Worm (Caenorhabditis elegans) whole organism, dauer: Measurements from ENCODE around the gene T26G10.5.

Experiments
- unc-62 ChIP-seq: sonication (generic microtip); optimal IDR thresholded peaks from 2 replicates; lab custom pipeline; 2017; ENCODE audit warnings: missing biosample characterization, missing genetic modification reagents, missing genetic modification characterization

T26G10.5 gene

ce11 chrIII:9426301-9426700 is at the start of gene T26G10.5:
Gene T26G10.5 (minus strand): TSS chrIII:9426401.
- no peak for TF ChIP-seq unc-62 (GFP tag; lab: Kevin White, UChicago)

- TF ChIP-seq unc-62 (GFP tag; lab: Kevin White, UChicago): no peak
Observed at ce11 chrIII:9474501-9474900, 48.3 kb upstream of the T26G10.5 start.

- TF ChIP-seq unc-62 (GFP tag; lab: Kevin White, UChicago): no peak
Observed at ce11 chrIII:9472464-9472863, 46.3 kb upstream of the T26G10.5 start.

ce11 chrIII:9471996-9472395 is 45.8 kb upstream of the T26G10.5 start:
- TF ChIP-seq unc-62 (GFP tag; lab: Kevin White, UChicago): no peak

ce11 chrIII:9467857-9468256 is 41.7 kb upstream of the T26G10.5 start, which contains the start of gene tag-342:
Gene tag-342 (plus strand): TSS chrIII:9468157.
- TF ChIP-seq unc-62 (GFP tag; lab: Kevin White, UChicago): no peak

ce11 chrIII:9467095-9467494 is 40.9 kb upstream of the T26G10.5 start, which contains the start of gene baf-1:
Gene baf-1 (plus strand): TSS chrIII:9467464.
- TF ChIP-seq unc-62 (GFP tag; lab: Kevin White, UChicago): no peak

ce11 chrIII:9465865-9466264 is 39.7 kb upstream of the T26G10.5 start, which contains the start of gene B0464.6:
Gene B0464.6 (minus strand): TSS chrIII:9465965.
- no peak for TF ChIP-seq unc-62 (GFP tag; lab: Kevin White, UChicago)

- no peak for TF ChIP-seq unc-62 (GFP tag; lab: Kevin White, UChicago)
Observed at ce11 chrIII:9465424-9465823, 39.2 kb upstream of the T26G10.5 start, which contains the start of gene B0464.9. Gene B0464.9 (plus strand): TSS chrIII:9465767.

ce11 chrIII:9462785-9463467 is 36.7 kb upstream of the T26G10.5 start:
- TF ChIP-seq unc-62 (GFP tag; lab: Kevin White, UChicago): no peak

- TF ChIP-seq unc-62 (GFP tag; lab: Kevin White, UChicago): no peak
Observed at ce11 chrIII:9461894-9462784, 35.9 kb upstream of the T26G10.5 start.

- TF ChIP-seq unc-62 (GFP tag; lab: Kevin White, UChicago): no peak
Observed at ce11 chrIII:9457192-9458103, 31.2 kb upstream of the T26G10.5 start.

- TF ChIP-seq unc-62 (GFP tag; lab: Kevin White, UChicago): no peak
Observed at ce11 chrIII:9455980-9456658, 29.9 kb upstream of the T26G10.5 start, which contains the start of the genes rheb-1 and spk-1. Gene rheb-1 (minus strand): TSS chrIII:9456030. Gene spk-1 (plus strand): TSS chrIII:9456608.

ce11 chrIII:9454730-9455129 is 28.5 kb upstream of the T26G10.5 start:
- no peak for TF ChIP-seq unc-62 (GFP tag; lab: Kevin White, UChicago)

ce11 chrIII:9453962-9454361 is 27.8 kb upstream of the T26G10.5 start, which contains the start of gene F54C8.7:
Gene F54C8.7 (minus strand): TSS chrIII:9454062.
- no peak for TF ChIP-seq unc-62 (GFP tag; lab: Kevin White, UChicago)
